Fruit fly (Drosophila melanogaster): ENCODE data around the gene odd.

DNA sequence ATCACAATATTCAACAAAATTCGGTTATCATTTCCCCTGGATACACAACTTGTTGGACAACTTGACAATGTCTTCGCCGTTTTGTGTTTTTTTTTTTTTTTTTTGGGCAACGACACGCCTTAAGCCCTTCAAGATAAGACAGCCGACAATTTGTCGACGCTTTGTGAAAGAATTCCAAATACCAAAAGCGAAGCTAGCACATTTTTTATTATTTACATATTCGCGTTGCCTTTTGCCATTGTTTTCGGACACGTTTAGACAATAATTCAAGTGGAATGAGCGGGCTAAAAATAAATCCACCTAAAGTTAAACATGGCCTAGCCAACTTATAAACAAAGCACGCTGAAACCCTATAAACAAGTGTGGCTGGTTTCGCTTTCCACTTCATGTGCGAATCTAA lies 34.4 kb upstream of the odd start:
- TF ChIP-seq GATAd (GFP tag; optimal IDR thresholded peaks at IDR 0.05) (no peak), usp (GFP tag; optimal IDR thresholded peaks at IDR 0.05) (no peak), CrebA (GFP tag; optimal IDR thresholded peaks at IDR 0.05; ENCODE audit: borderline replicate concordance) (no peak), Myc (optimal IDR thresholded peaks at IDR 0.05) (no peak), dsf (GFP tag; optimal IDR thresholded peaks at IDR 0.05; ENCODE audit: borderline replicate concordance) (no peak), sv (GFP tag; optimal IDR thresholded peaks at IDR 0.05) (no peak)
